Worm (Caenorhabditis elegans) whole organism, early embryonic: ENCODE data around the gene clec-153.

Source experiments
- B0310.2 ChIP-seq: sonication (generic microtip); optimal IDR thresholded peaks from 2 replicates; lab custom pipeline; 2016; ENCODE audit warnings: mild to moderate bottlenecking, missing genetic modification characterization, missing compliant biosample characterization
- F13C5.2 ChIP-seq: sonication (generic microtip); optimal IDR thresholded peaks from 2 replicates; lab custom pipeline; 2017; ENCODE audit warnings: mild to moderate bottlenecking, missing genetic modification characterization, inconsistent platforms, missing compliant biosample characterization
- aly-1 ChIP-seq: sonication (generic microtip); optimal IDR thresholded peaks from 2 replicates; lab custom pipeline; 2016; ENCODE audit warnings: missing genetic modification characterization, missing compliant biosample characterization
- ama-1 ChIP-seq: fragments of 150-350 bp; optimal IDR thresholded peaks from 2 replicates; lab custom pipeline; 2014
- ceh-13 ChIP-seq: fragments of 200-800 bp; sonication (Bioruptor generic); optimal IDR thresholded peaks from 2 replicates; lab custom pipeline; 2018; ENCODE audit warnings: mild to moderate bottlenecking, missing genetic modification characterization, missing compliant biosample characterization
- ceh-36 ChIP-seq: sonication (generic microtip); optimal IDR thresholded peaks from 2 replicates; lab custom pipeline; 2016; ENCODE audit warnings: missing genetic modification characterization, inconsistent platforms, missing compliant biosample characterization
- ets-7 ChIP-seq: sonication (generic microtip); optimal IDR thresholded peaks from 2 replicates; lab custom pipeline; 2016; ENCODE audit warnings: missing genotype, missing genetic modification characterization, missing compliant biosample characterization
- flt-1 ChIP-seq: fragments of 200-800 bp; sonication (Bioruptor generic); IDR thresholded peaks from 2 replicates; pipeline ENCODE4 v1.3.6; 2022; ENCODE audit warnings: missing genetic modification characterization, missing compliant biosample characterization
- hmbx-1 ChIP-seq: sonication (generic microtip); optimal IDR thresholded peaks from 2 replicates; lab custom pipeline; 2016; ENCODE audit warnings: mild to moderate bottlenecking, missing genetic modification characterization, missing compliant biosample characterization
- hmg-4 ChIP-seq: fragments of 200-800 bp; sonication (Bioruptor generic); optimal IDR thresholded peaks from 2 replicates; lab custom pipeline; 2018; ENCODE audit warnings: mild to moderate bottlenecking, missing genetic modification characterization, missing compliant biosample characterization
- hnd-1 ChIP-seq: sonication (generic microtip); optimal IDR thresholded peaks from 2 replicates; lab custom pipeline; 2016; ENCODE audit warnings: missing genetic modification characterization, missing compliant biosample characterization
- pes-1 ChIP-seq: fragments of 200-800 bp; sonication (Bioruptor generic); IDR thresholded peaks from 2 replicates; pipeline ENCODE4 v1.3.6; 2022; ENCODE audit warnings: missing genetic modification reagents, missing genetic modification characterization, missing compliant biosample characterization
- scrt-1 ChIP-seq: fragments of 200-800 bp; sonication (Bioruptor generic); IDR thresholded peaks from 2 replicates; pipeline ENCODE4 v1.3.6; 2022; ENCODE audit warnings: missing genetic modification characterization, missing compliant biosample characterization
- sea-1 ChIP-seq: fragments of 200-800 bp; sonication (Bioruptor generic); conservative IDR thresholded peaks from 2 replicates; pipeline ENCODE4 v1.3.6; 2022; ENCODE audit warnings: missing genetic modification characterization, missing compliant biosample characterization
- tbx-11 ChIP-seq: fragments of 200-800 bp; sonication (Bioruptor generic); IDR thresholded peaks from 2 replicates; pipeline ENCODE4 v1.3.6; 2022; ENCODE audit warnings: missing genetic modification characterization, missing compliant biosample characterization
- tbx-37 ChIP-seq: fragments of 200-800 bp; sonication (Bioruptor generic); conservative IDR thresholded peaks from 2 replicates; pipeline ENCODE4 v1.3.6; 2022; ENCODE audit warnings: missing genetic modification reagents, missing genetic modification characterization, missing compliant biosample characterization
- tra-4 ChIP-seq: sonication (generic microtip); optimal IDR thresholded peaks from 2 replicates; lab custom pipeline; 2017; ENCODE audit warnings: missing genetic modification characterization, missing compliant biosample characterization

The clec-153 gene

DNA sequence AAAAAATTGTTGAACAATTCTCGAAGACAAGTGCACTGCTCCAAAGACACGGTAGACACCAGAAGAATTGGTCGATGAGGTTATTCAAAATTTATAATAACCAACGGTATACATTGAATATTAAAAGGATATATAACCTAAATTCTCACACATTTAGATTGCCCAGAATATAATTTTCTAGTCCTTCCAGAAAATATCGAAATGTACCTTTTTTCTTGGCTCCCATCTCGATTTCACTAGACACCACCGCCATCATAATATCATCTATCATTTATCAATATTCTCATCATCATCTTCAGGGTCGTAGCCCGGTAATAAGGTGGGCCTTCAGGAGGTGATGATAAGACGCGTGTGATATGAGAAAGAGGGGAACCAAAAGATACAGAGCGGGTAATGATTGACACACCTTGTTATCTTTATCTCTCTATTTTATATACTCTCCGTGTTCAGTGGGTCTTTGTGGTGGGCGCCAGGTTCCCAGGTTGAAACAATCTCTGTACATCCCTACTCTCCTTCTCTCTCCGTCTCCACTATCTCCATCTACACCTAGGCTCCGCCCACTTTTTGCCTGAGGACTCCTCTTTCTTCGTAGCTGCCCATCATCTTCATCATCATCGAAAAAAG lies 34.8 kb upstream of the clec-153 start, which contains the start of gene mab-21:
TSS of gene mab-21 (plus strand) at position 615 of the 624 bp plus-strand sequence.
- TF ChIP-seq scrt-1 (no peak), sea-1 (GFP tag; lab: Robert Waterston, UW) (no peak), ets-7 (tag; lab: Kevin White, UChicago) (no peak), pes-1 (GFP tag; lab: Robert Waterston, UW) (no peak), ama-1 (no peak), ceh-36 (tag; lab: Kevin White, UChicago) (no peak), aly-1 (tag; lab: Kevin White, UChicago) (no peak), tra-4 (no peak), flt-1 (GFP tag; lab: Robert Waterston, UW) (no peak), tbx-11 (no peak), ceh-13 (GFP tag; lab: Kevin White, UChicago) (no peak), hmbx-1 (tag; lab: Kevin White, UChicago) (no peak), F13C5.2 (tag; lab: Kevin White, UChicago) (no peak)

DNA sequence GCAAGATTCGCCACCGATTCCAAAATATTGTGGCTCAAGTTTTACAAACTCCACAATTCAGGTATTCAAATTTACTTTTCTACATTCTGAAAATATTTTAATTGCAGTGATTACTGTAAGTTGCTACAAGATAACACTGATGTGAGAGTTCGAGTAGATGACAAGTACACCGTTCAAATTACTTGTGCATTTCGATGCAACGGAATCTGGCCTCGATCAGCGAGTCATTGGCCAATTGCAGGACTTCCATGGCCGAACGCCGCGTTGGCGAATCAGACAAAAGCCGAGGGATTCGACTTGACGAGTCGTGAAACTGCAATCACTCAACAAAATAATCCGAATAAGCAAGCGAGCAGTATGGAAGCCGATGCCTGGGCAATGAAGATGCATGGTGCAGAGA lies 33.8 kb upstream of the clec-153 start:
- TF ChIP-seq aly-1 (tag; lab: Kevin White, UChicago) (no peak), F13C5.2 (tag; lab: Kevin White, UChicago) (no peak), ama-1 (no peak), sea-1 (GFP tag; lab: Robert Waterston, UW) (no peak), scrt-1 (no peak), ets-7 (tag; lab: Kevin White, UChicago) (no peak), hmg-4 (no peak), hnd-1 (tag; lab: Kevin White, UChicago) (no peak), pes-1 (GFP tag; lab: Robert Waterston, UW) (no peak), ceh-36 (tag; lab: Kevin White, UChicago) (no peak), B0310.2 (tag; lab: Kevin White, UChicago) (no peak), hmbx-1 (tag; lab: Kevin White, UChicago) (no peak), tbx-37 (no peak), tbx-11 (no peak), ceh-13 (GFP tag; lab: Kevin White, UChicago) (no peak), flt-1 (GFP tag; lab: Robert Waterston, UW) (no peak), tra-4 (no peak)

- TF ChIP-seq scrt-1 = no peak
- TF ChIP-seq ceh-13 (GFP tag; lab: Kevin White, UChicago) = no peak
- TF ChIP-seq flt-1 (GFP tag; lab: Robert Waterston, UW) = no peak
- TF ChIP-seq ets-7 (tag; lab: Kevin White, UChicago) = no peak
- no peak for TF ChIP-seq ceh-36 (tag; lab: Kevin White, UChicago)
- no peak for TF ChIP-seq hnd-1 (tag; lab: Kevin White, UChicago)
- TF ChIP-seq tra-4 = no peak
- TF ChIP-seq tbx-37 = no peak
- no peak for TF ChIP-seq sea-1 (GFP tag; lab: Robert Waterston, UW)
- TF ChIP-seq hmg-4 = no peak
- TF ChIP-seq ama-1 = no peak
- TF ChIP-seq pes-1 (GFP tag; lab: Robert Waterston, UW) = no peak
- no peak for TF ChIP-seq B0310.2 (tag; lab: Kevin White, UChicago)
- TF ChIP-seq aly-1 (tag; lab: Kevin White, UChicago) = no peak
- TF ChIP-seq tbx-11 = no peak
- TF ChIP-seq hmbx-1 (tag; lab: Kevin White, UChicago) = no peak
- no peak for TF ChIP-seq F13C5.2 (tag; lab: Kevin White, UChicago)
Measured at ce11 chrIII:4603837-4604236, 31.2 kb upstream of the clec-153 start.

DNA sequence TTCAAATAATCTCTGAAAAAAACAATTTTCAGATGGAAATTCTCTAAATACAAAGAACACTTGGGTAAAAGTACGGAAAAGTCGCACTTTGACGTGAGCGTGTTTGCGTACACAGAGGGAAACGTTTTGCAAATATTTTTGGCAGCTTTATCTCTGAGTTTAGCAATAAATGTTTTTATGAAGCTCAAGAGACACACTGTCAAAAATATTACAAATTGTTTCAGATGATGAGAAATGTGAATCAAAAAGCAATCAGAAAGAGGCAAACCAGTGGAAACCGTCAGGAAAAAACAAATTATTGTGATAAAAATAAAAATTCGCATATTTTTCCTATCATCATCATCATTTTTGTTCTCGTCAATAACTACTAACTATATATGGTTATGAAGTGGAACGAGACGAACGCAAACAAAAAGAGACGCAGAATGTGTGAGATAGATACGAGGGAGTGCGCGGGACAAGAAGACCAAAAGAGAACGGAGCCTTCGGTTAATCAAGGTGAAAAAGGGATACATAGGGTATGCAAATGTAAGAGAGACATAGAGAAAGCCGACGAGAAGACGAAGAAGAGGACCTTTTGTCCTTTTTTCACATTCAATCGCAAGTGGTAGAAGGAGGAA lies 22.6 kb upstream of the clec-153 start, which contains the start of gene sel-2:
TSS of gene sel-2 (minus strand) at position 51 of the 620 bp plus-strand sequence.
- no peak for TF ChIP-seq tra-4
- TF ChIP-seq ceh-13 (GFP tag; lab: Kevin White, UChicago) = no peak
- TF ChIP-seq pes-1 (GFP tag; lab: Robert Waterston, UW) = no peak
- no peak for TF ChIP-seq B0310.2 (tag; lab: Kevin White, UChicago)
- no peak for TF ChIP-seq ceh-36 (tag; lab: Kevin White, UChicago)
- TF ChIP-seq tbx-37 = no peak
- no peak for TF ChIP-seq hmbx-1 (tag; lab: Kevin White, UChicago)
- no peak for TF ChIP-seq tbx-11
- TF ChIP-seq hmg-4 = no peak
- TF ChIP-seq scrt-1 = no peak
- TF ChIP-seq F13C5.2 (tag; lab: Kevin White, UChicago) = no peak
- no peak for TF ChIP-seq sea-1 (GFP tag; lab: Robert Waterston, UW)
- TF ChIP-seq flt-1 (GFP tag; lab: Robert Waterston, UW) = no peak
- no peak for TF ChIP-seq ets-7 (tag; lab: Kevin White, UChicago)
- no peak for TF ChIP-seq ama-1
- TF ChIP-seq aly-1 (tag; lab: Kevin White, UChicago) = no peak
- TF ChIP-seq hnd-1 (tag; lab: Kevin White, UChicago) = no peak

ce11 chrIII:4616071-4616571 lies 18.9 kb upstream of the clec-153 start, which contains the start of gene lips-3:
Gene lips-3 (plus strand): TSS chrIII:4616528.
- TF ChIP-seq pes-1 (GFP tag; lab: Robert Waterston, UW) (no peak), ets-7 (tag; lab: Kevin White, UChicago) (no peak), tbx-37 (no peak), flt-1 (GFP tag; lab: Robert Waterston, UW) (no peak), F13C5.2 (tag; lab: Kevin White, UChicago) (no peak), hnd-1 (tag; lab: Kevin White, UChicago) (no peak), scrt-1 (no peak), sea-1 (GFP tag; lab: Robert Waterston, UW) (no peak), ceh-36 (tag; lab: Kevin White, UChicago) (no peak)

DNA sequence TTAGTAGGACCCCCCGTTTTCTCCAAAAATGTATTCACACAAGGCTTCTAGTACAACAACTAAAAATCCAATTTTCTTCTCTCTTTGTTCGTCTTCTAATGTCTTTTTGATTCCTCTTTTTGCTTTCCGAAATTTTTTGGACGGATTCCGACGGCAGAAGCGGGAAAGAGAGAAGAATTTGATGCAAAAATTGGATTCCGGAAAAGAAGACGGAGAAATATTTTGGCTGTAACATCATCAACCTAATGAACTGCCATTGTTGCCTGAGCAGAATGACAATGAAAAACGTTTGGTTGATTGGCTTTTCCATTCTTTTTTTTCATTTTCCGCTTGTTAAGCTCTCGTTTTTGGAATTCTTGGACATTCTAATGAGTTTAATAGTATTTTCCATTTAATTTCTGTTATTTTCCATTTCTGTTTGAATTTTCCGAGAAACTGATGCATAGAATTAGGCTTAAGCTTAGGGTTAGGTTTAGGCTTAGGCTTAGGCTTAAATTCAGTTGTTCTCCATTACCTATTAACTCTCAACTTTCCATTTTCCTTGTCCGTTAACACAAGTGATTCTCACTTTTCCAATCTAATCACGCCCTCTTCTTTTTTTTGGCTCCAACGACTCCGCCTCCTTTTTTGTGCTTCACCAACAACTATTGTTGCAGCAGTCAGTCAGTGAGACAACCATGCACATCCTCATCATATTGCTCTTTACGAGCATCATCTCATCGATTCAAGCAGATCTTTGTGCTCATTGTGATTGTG lies 12.5 kb upstream of the clec-153 start, which contains the start of gene lron-5:
TSS of gene lron-5 (plus strand) at position 655 of the 756 bp plus-strand sequence.
- TF ChIP-seq aly-1 (tag; lab: Kevin White, UChicago) (no peak), B0310.2 (tag; lab: Kevin White, UChicago) (no peak), F13C5.2 (tag; lab: Kevin White, UChicago) (no peak), scrt-1 (no peak), hmg-4 (no peak), ets-7 (tag; lab: Kevin White, UChicago) (no peak), hmbx-1 (tag; lab: Kevin White, UChicago) (no peak), ceh-13 (GFP tag; lab: Kevin White, UChicago) (no peak), tra-4 (no peak), tbx-11 (no peak), pes-1 (GFP tag; lab: Robert Waterston, UW) (no peak), flt-1 (GFP tag; lab: Robert Waterston, UW) (no peak), hnd-1 (tag; lab: Kevin White, UChicago) (no peak)
